Fruit fly (Drosophila melanogaster) whole organism, adult: ENCODE data around the gene RhoGAP93B.

Source experiments
- CG11617 ChIP-seq: fragments of 200-800 bp; sonication (Bioruptor generic); optimal IDR thresholded peaks from 2 replicates; lab custom pipeline; 2017; ENCODE audit warnings: mild to moderate bottlenecking, missing biosample characterization, missing genetic modification reagents, missing genetic modification characterization
- CG12768 ChIP-seq: fragments of 200-800 bp; sonication (Bioruptor generic); optimal IDR thresholded peaks from 2 replicates; lab custom pipeline; 2017; ENCODE audit warnings: missing biosample characterization, missing genetic modification characterization, mild to moderate bottlenecking, moderate library complexity, missing genetic modification reagents
- CG14711 ChIP-seq: fragments of 200-800 bp; sonication (Bioruptor generic); optimal IDR thresholded peaks from 2 replicates; lab custom pipeline; 2018; ENCODE audit warnings: missing biosample characterization, mild to moderate bottlenecking, missing genetic modification characterization, moderate library complexity
- CG1620 ChIP-seq: fragments of 200-800 bp; sonication (Bioruptor generic); optimal IDR thresholded peaks from 2 replicates; lab custom pipeline; 2016; ENCODE audit warnings: missing biosample characterization, missing genetic modification characterization
- CG33017 ChIP-seq: fragments of 200-800 bp; sonication (Bioruptor generic); optimal IDR thresholded peaks from 2 replicates; lab custom pipeline; 2018; ENCODE audit warnings: missing biosample characterization, mild to moderate bottlenecking, missing genetic modification characterization, moderate library complexity
- CG5204 ChIP-seq: fragments of 200-800 bp; sonication (Bioruptor generic); optimal IDR thresholded peaks from 2 replicates; lab custom pipeline; 2016; ENCODE audit warnings: missing biosample characterization, missing genetic modification characterization
- CG7045 ChIP-seq: fragments of 200-800 bp; sonication (Bioruptor generic); optimal IDR thresholded peaks from 2 replicates; lab custom pipeline; 2017; ENCODE audit warnings: missing biosample characterization, mild to moderate bottlenecking, missing genetic modification characterization
- CG7101 ChIP-seq: fragments of 200-800 bp; sonication (Bioruptor generic); optimal IDR thresholded peaks from 2 replicates; lab custom pipeline; 2018; ENCODE audit warnings: missing biosample characterization, mild to moderate bottlenecking, missing genetic modification characterization, moderate library complexity
- Clk ChIP-seq: fragments of 200-800 bp; sonication (Bioruptor generic); optimal IDR thresholded peaks from 2 replicates; lab custom pipeline; 2017; ENCODE audit warnings: missing biosample characterization, missing genetic modification characterization
- Crg-1 ChIP-seq: fragments of 200-800 bp; sonication (Bioruptor generic); optimal IDR thresholded peaks from 2 replicates; lab custom pipeline; 2016; ENCODE audit warnings: missing biosample characterization, missing genetic modification characterization
- Hr96 ChIP-seq: fragments of 200-800 bp; sonication (Bioruptor generic); optimal IDR thresholded peaks from 2 replicates; lab custom pipeline; 2016; ENCODE audit warnings: missing biosample characterization, missing genetic modification characterization
- Mnt ChIP-seq: fragments of 200-800 bp; sonication (Bioruptor generic); optimal IDR thresholded peaks from 2 replicates; lab custom pipeline; 2016; ENCODE audit warnings: missing biosample characterization, mild to moderate bottlenecking, missing genetic modification characterization
- bab1 ChIP-seq: fragments of 200-800 bp; sonication (Bioruptor generic); optimal IDR thresholded peaks from 3 replicates; lab custom pipeline; 2019; ENCODE audit warnings: missing biosample characterization, mild to moderate bottlenecking, missing genetic modification characterization, moderate library complexity
- cic ChIP-seq: fragments of 200-800 bp; sonication (Bioruptor generic); optimal IDR thresholded peaks from 2 replicates; lab custom pipeline; 2017; ENCODE audit warnings: missing biosample characterization, mild to moderate bottlenecking, missing genetic modification characterization, moderate library complexity
- cnc ChIP-seq, 2 experiments: fragments of >200 bp; optimal IDR thresholded peaks; 2 replicates each; lab custom pipeline; 2017
- kay ChIP-seq: fragments of 200-800 bp; sonication (Bioruptor generic); peaks from one replicate; lab custom pipeline; 2016; ENCODE audit warnings: missing biosample characterization, missing genetic modification characterization, borderline replicate concordance
- ovo ChIP-seq: fragments of 200-800 bp; sonication (Bioruptor generic); optimal IDR thresholded peaks from 2 replicates; lab custom pipeline; 2016; ENCODE audit warnings: missing biosample characterization, missing genetic modification characterization
- pad ChIP-seq: fragments of 200-800 bp; sonication (Bioruptor generic); optimal IDR thresholded peaks from 3 replicates; lab custom pipeline; 2017; ENCODE audit warnings: missing biosample characterization, missing genetic modification characterization, mild to moderate bottlenecking, moderate library complexity, missing genetic modification reagents
- tj ChIP-seq: fragments of 200-800 bp; sonication (Bioruptor generic); optimal IDR thresholded peaks from 3 replicates; lab custom pipeline; 2017; ENCODE audit warnings: missing biosample characterization, mild to moderate bottlenecking, missing genetic modification characterization, moderate library complexity
- toe ChIP-seq: fragments of 200-800 bp; sonication (Bioruptor generic); optimal IDR thresholded peaks from 2 replicates; lab custom pipeline; 2016; ENCODE audit warnings: missing biosample characterization, missing genetic modification characterization

The RhoGAP93B gene

dm6 chr3R:21077577-21077976 lies 20.1 kb downstream of the RhoGAP93B start:
- no peak for TF ChIP-seq CG5204
- TF ChIP-seq Crg-1 (GFP tag; lab: Kevin White, UChicago) = no peak
- no peak for TF ChIP-seq cic (GFP tag; lab: Kevin White, UChicago)
- no peak for TF ChIP-seq CG11617
- no peak for TF ChIP-seq toe (GFP tag; lab: Kevin White, UChicago)
- TF ChIP-seq CG7101 (tag; lab: Kevin White, UChicago) = no peak
- TF ChIP-seq CG14711 (tag; lab: Kevin White, UChicago) = no peak
- TF ChIP-seq Hr96 (GFP tag; lab: Kevin White, UChicago) = no peak
- no peak for TF ChIP-seq kay
- TF ChIP-seq ovo = no peak
- no peak for TF ChIP-seq pad (GFP tag; lab: Kevin White, UChicago)
- TF ChIP-seq tj = no peak

dm6 chr3R:21073707-21074106 lies 23.9 kb downstream of the RhoGAP93B start, which contains the start of gene dmrt93B:
dmrt93B (plus strand) TSS chr3R:21074007.
- TF ChIP-seq tj (no peak), cnc (optimal IDR thresholded peaks at IDR 0.05; lab: Kevin White, UChicago) (no peak), CG33017 (no peak), Clk (no peak)

dm6 chr3R:21073141-21073540 lies 24.5 kb downstream of the RhoGAP93B start, which contains the start of gene r-l:
r-l (minus strand) TSS chr3R:21073319.
- TF ChIP-seq bab1 (GFP tag; lab: Kevin White, UChicago) (peak; percentile 64), CG14711 (tag; lab: Kevin White, UChicago) (no peak), CG7101 (tag; lab: Kevin White, UChicago) (peak; percentile 6), Mnt (GFP tag; lab: Kevin White, UChicago) (peak; percentile 67)

dm6 chr3R:21071943-21072500 lies 25.6 kb downstream of the RhoGAP93B start:
- TF ChIP-seq pad (GFP tag; lab: Kevin White, UChicago) = no peak
- TF ChIP-seq Hr96 (GFP tag; lab: Kevin White, UChicago) = no peak
- no peak for TF ChIP-seq CG33017
- no peak for TF ChIP-seq CG1620 (GFP tag; lab: Kevin White, UChicago)
- TF ChIP-seq tj = no peak
- TF ChIP-seq toe (GFP tag; lab: Kevin White, UChicago) = no peak
- no peak for TF ChIP-seq Clk
- TF ChIP-seq cnc (optimal IDR thresholded peaks at IDR 0.05; lab: Kevin White, UChicago) = no peak
- TF ChIP-seq cic (GFP tag; lab: Kevin White, UChicago) = no peak
- no peak for TF ChIP-seq Mnt (GFP tag; lab: Kevin White, UChicago)
- TF ChIP-seq CG5204 = no peak
- TF ChIP-seq CG12768 (GFP tag; lab: Kevin White, UChicago) = no peak
- TF ChIP-seq bab1 (GFP tag; lab: Kevin White, UChicago) = no peak
- no peak for TF ChIP-seq CG14711 (tag; lab: Kevin White, UChicago)
- no peak for TF ChIP-seq CG7045 (GFP tag; lab: Kevin White, UChicago)
- no peak for TF ChIP-seq CG11617

- TF ChIP-seq Clk = no peak
- no peak for TF ChIP-seq CG33017
- TF ChIP-seq CG12768 (GFP tag; lab: Kevin White, UChicago) = no peak
- no peak for TF ChIP-seq Mnt (GFP tag; lab: Kevin White, UChicago)
- no peak for TF ChIP-seq CG7045 (GFP tag; lab: Kevin White, UChicago)
- TF ChIP-seq Crg-1 (GFP tag; lab: Kevin White, UChicago) = no peak
- no peak for TF ChIP-seq cic (GFP tag; lab: Kevin White, UChicago)
- TF ChIP-seq tj = no peak
- no peak for TF ChIP-seq CG5204
- no peak for TF ChIP-seq CG11617
- no peak for TF ChIP-seq ovo
- TF ChIP-seq pad (GFP tag; lab: Kevin White, UChicago) = no peak
- no peak for TF ChIP-seq kay
- no peak for TF ChIP-seq bab1 (GFP tag; lab: Kevin White, UChicago)
- no peak for TF ChIP-seq Hr96 (GFP tag; lab: Kevin White, UChicago)
- no peak for TF ChIP-seq CG14711 (tag; lab: Kevin White, UChicago)
- TF ChIP-seq cnc (optimal IDR thresholded peaks at IDR 0.05; lab: Kevin White, UChicago) = no peak
- TF ChIP-seq toe (GFP tag; lab: Kevin White, UChicago) = no peak
- no peak for TF ChIP-seq CG7101 (tag; lab: Kevin White, UChicago)
- TF ChIP-seq CG1620 (GFP tag; lab: Kevin White, UChicago) = no peak
Measured at dm6 chr3R:21071312-21071711, 26.3 kb downstream of the RhoGAP93B start.

dm6 chr3R:21069742-21070141 lies 27.9 kb downstream of the RhoGAP93B start:
- no peak for TF ChIP-seq cic (GFP tag; lab: Kevin White, UChicago)
- no peak for TF ChIP-seq tj
- TF ChIP-seq CG11617 = no peak
- TF ChIP-seq kay = peak; percentile 17
- no peak for TF ChIP-seq cnc (optimal IDR thresholded peaks at IDR 0.05; lab: Kevin White, UChicago)
- TF ChIP-seq CG5204 = no peak

- TF ChIP-seq kay = peak; percentile 63
- TF ChIP-seq CG1620 (GFP tag; lab: Kevin White, UChicago) = no peak
- TF ChIP-seq tj = no peak
Measured at dm6 chr3R:21067543-21067942, 30.1 kb downstream of the RhoGAP93B start.
